Worm (Caenorhabditis elegans) whole organism, late embryonic: ENCODE measurements around the gene F42G4.2.
"Not testable (repeated sequence)": the region's sequence is repeated elsewhere in the genome, so short reads cannot be mapped to it uniquely, and the experiment has no call there.

Experiments used
- C08G9.2 ChIP-seq: sonication (generic microtip); optimal IDR thresholded peaks from 2 replicates; lab custom pipeline; 2016; ENCODE audit warnings: mild to moderate bottlenecking, missing genetic modification characterization, moderate library complexity, missing compliant biosample characterization
- C38D4.7 ChIP-seq: fragments of 200-800 bp; sonication (Bioruptor generic); optimal IDR thresholded peaks from 2 replicates; lab custom pipeline; 2018; ENCODE audit warnings: mild to moderate bottlenecking, missing genetic modification characterization, moderate library complexity, missing compliant biosample characterization
- F13H6.1 ChIP-seq: sonication (generic microtip); optimal IDR thresholded peaks from 2 replicates; lab custom pipeline; 2016; ENCODE audit warnings: missing genetic modification characterization, missing compliant biosample characterization
- K02D7.2 ChIP-seq: sonication (generic microtip); optimal IDR thresholded peaks from 2 replicates; lab custom pipeline; 2017; ENCODE audit warnings: mild to moderate bottlenecking, missing genetic modification characterization, missing compliant biosample characterization
- K09A11.1 ChIP-seq: sonication (generic microtip); optimal IDR thresholded peaks from 2 replicates; lab custom pipeline; 2017; ENCODE audit warnings: antibody characterized with exemption, mild to moderate bottlenecking, missing genetic modification characterization, missing compliant biosample characterization; ENCODE audit not compliant: insufficient read depth
- ahr-1 ChIP-seq: sonication (generic microtip); optimal IDR thresholded peaks from 2 replicates; lab custom pipeline; 2016; ENCODE audit warnings: missing genetic modification characterization, missing compliant biosample characterization
- ceh-18 ChIP-seq: sonication (generic microtip); optimal IDR thresholded peaks from 2 replicates; lab custom pipeline; 2016; ENCODE audit warnings: missing genetic modification characterization, missing compliant biosample characterization
- ceh-2 ChIP-seq: sonication (generic microtip); optimal IDR thresholded peaks from 2 replicates; lab custom pipeline; 2016; ENCODE audit warnings: missing genotype, missing genetic modification characterization, missing compliant biosample characterization
- ceh-22 ChIP-seq: sonication (generic microtip); optimal IDR thresholded peaks from 2 replicates; lab custom pipeline; 2017; ENCODE audit warnings: missing biosample characterization, missing genetic modification characterization
- ceh-31 ChIP-seq: sonication (generic microtip); optimal IDR thresholded peaks from 2 replicates; lab custom pipeline; 2016; ENCODE audit warnings: missing genetic modification characterization, missing compliant biosample characterization
- ceh-34 ChIP-seq: sonication (generic microtip); optimal IDR thresholded peaks from 2 replicates; lab custom pipeline; 2016; ENCODE audit warnings: mild to moderate bottlenecking, missing genetic modification characterization, missing compliant biosample characterization
- ceh-45 ChIP-seq: fragments of 200-800 bp; sonication (Bioruptor generic); IDR thresholded peaks from 2 replicates; pipeline ENCODE4 v1.3.6; 2022; ENCODE audit warnings: missing genetic modification reagents, missing genetic modification characterization, missing compliant biosample characterization
- ceh-48 ChIP-seq: sonication (generic microtip); optimal IDR thresholded peaks from 2 replicates; lab custom pipeline; 2016; ENCODE audit warnings: missing genetic modification characterization, inconsistent platforms, missing compliant biosample characterization
- dmd-4 ChIP-seq: sonication (generic microtip); optimal IDR thresholded peaks from 2 replicates; lab custom pipeline; 2016; ENCODE audit warnings: borderline replicate concordance, missing genetic modification characterization, missing compliant biosample characterization
- dve-1 ChIP-seq: sonication (generic microtip); optimal IDR thresholded peaks from 2 replicates; lab custom pipeline; 2017; ENCODE audit warnings: antibody characterized with exemption, mild to moderate bottlenecking, missing genetic modification characterization, missing compliant biosample characterization
- elt-2 ChIP-seq: sonication (generic microtip); optimal IDR thresholded peaks from 2 replicates; lab custom pipeline; 2016; ENCODE audit warnings: missing genetic modification reagents, missing genetic modification characterization, missing compliant biosample characterization
- ets-4 ChIP-seq: sonication (generic microtip); optimal IDR thresholded peaks from 2 replicates; lab custom pipeline; 2016; ENCODE audit warnings: missing genetic modification characterization, missing compliant biosample characterization
- hlh-30 ChIP-seq: sonication (generic microtip); optimal IDR thresholded peaks from 2 replicates; lab custom pipeline; 2017; ENCODE audit warnings: antibody characterized with exemption, missing genetic modification characterization, missing compliant biosample characterization; ENCODE audit not compliant: insufficient read depth
- hlh-6 ChIP-seq: sonication (generic microtip); optimal IDR thresholded peaks from 2 replicates; lab custom pipeline; 2016; ENCODE audit warnings: missing genotype, missing genetic modification characterization, missing compliant biosample characterization
- hlh-8 ChIP-seq: sonication (generic microtip); optimal IDR thresholded peaks from 2 replicates; lab custom pipeline; 2016; ENCODE audit warnings: missing genotype, missing genetic modification characterization, missing compliant biosample characterization
- mec-3 ChIP-seq: sonication (generic microtip); optimal IDR thresholded peaks from 2 replicates; lab custom pipeline; 2016; ENCODE audit warnings: borderline replicate concordance, missing genetic modification characterization, missing compliant biosample characterization
- nfya-1 ChIP-seq: sonication (generic microtip); optimal IDR thresholded peaks from 2 replicates; lab custom pipeline; 2017; ENCODE audit warnings: missing genetic modification characterization, mild to moderate bottlenecking, missing compliant biosample characterization, antibody characterized with exemption, moderate library complexity
- nhr-232 ChIP-seq: sonication (generic microtip); optimal IDR thresholded peaks from 2 replicates; lab custom pipeline; 2016; ENCODE audit warnings: missing genetic modification characterization, missing compliant biosample characterization
- pag-3 ChIP-seq: sonication (generic microtip); optimal IDR thresholded peaks from 2 replicates; lab custom pipeline; 2016; ENCODE audit warnings: missing compliant biosample characterization, missing genetic modification characterization, borderline replicate concordance
- pax-1 ChIP-seq: fragments of 150-350 bp; optimal IDR thresholded peaks from 2 replicates; lab custom pipeline; 2014; ENCODE audit warnings: missing biosample characterization, missing genetic modification characterization
- pha-2 ChIP-seq: sonication (generic microtip); optimal IDR thresholded peaks from 2 replicates; lab custom pipeline; 2017; ENCODE audit warnings: mild to moderate bottlenecking, missing genetic modification characterization, missing compliant biosample characterization
- pros-1 ChIP-seq: fragments of 150-350 bp; optimal IDR thresholded peaks from 2 replicates; lab custom pipeline; 2014; ENCODE audit warnings: missing biosample characterization, missing genetic modification reagents, missing genetic modification characterization
- ref-2 ChIP-seq: sonication (generic microtip); optimal IDR thresholded peaks from 2 replicates; lab custom pipeline; 2016; ENCODE audit warnings: missing genetic modification characterization, missing compliant biosample characterization
- sox-4 ChIP-seq: sonication (generic microtip); optimal IDR thresholded peaks from 2 replicates; lab custom pipeline; 2017; ENCODE audit warnings: mild to moderate bottlenecking, missing genetic modification characterization, inconsistent platforms, missing compliant biosample characterization
- tbx-2 ChIP-seq: sonication (generic microtip); optimal IDR thresholded peaks from 2 replicates; lab custom pipeline; 2016; ENCODE audit warnings: missing genetic modification characterization, missing compliant biosample characterization
- unc-55 ChIP-seq: sonication (generic microtip); optimal IDR thresholded peaks from 2 replicates; lab custom pipeline; 2017; ENCODE audit warnings: missing biosample characterization, missing genetic modification reagents, missing genetic modification characterization
- unc-86 ChIP-seq: sonication (generic microtip); optimal IDR thresholded peaks from 2 replicates; lab custom pipeline; 2016; ENCODE audit warnings: missing genetic modification characterization, missing compliant biosample characterization
- zip-5 ChIP-seq: sonication (generic microtip); optimal IDR thresholded peaks from 2 replicates; lab custom pipeline; 2016; ENCODE audit warnings: missing genetic modification characterization, missing compliant biosample characterization

Gene F42G4.2

DNA sequence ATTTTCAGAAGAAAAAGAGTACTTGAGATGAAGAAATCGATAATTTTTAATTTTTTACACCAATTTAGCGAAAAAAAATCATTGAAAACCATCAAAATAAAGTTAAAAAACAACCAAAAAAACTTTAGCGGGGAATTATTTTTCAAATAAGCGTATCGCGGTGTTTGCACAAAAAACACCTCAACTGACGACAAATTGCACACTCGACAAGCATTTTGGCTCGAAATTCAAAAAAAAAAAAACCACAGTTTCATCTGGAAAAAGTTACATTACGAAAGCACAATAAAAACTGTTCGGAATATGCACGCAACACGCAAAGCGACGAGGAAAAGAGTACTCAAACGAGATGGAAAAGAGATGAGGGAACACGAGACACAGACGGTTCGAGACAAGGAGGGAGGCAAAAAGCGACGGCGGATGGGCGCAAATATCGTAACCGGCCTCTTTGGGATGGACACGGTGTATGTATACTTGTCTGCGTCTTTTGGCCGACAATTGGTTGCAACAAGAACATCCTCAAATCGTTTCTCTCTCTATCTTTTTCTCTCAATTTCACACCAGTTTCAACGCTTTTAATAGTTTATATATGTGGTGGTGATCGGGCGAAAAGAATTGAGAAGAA lies 17.0 kb upstream of the F42G4.2 start:
- peak; percentile 12 for TF ChIP-seq hlh-8 (tag; lab: Kevin White, UChicago)
- TF ChIP-seq ets-4 (tag; lab: Kevin White, UChicago) = peak; percentile 25
- TF ChIP-seq ceh-48 (tag; lab: Kevin White, UChicago) = no peak
- no peak for TF ChIP-seq nhr-232 (tag; lab: Kevin White, UChicago)
- peak; percentile 50 for TF ChIP-seq ceh-18 (tag; lab: Kevin White, UChicago)
- TF ChIP-seq C38D4.7 (GFP tag; lab: Kevin White, UChicago) = no peak
- TF ChIP-seq mec-3 = no peak
- TF ChIP-seq ahr-1 (tag; lab: Kevin White, UChicago) = no peak
- peak; percentile 4 for TF ChIP-seq ceh-2 (tag; lab: Kevin White, UChicago)
- peak; percentile 39 for TF ChIP-seq unc-55
- no peak for TF ChIP-seq ceh-45 (GFP tag; lab: Robert Waterston, UW)
- no peak for TF ChIP-seq sox-4
- peak; percentile 20 for TF ChIP-seq F13H6.1 (tag; lab: Kevin White, UChicago)
- TF ChIP-seq ceh-31 = peak; percentile 18
- no peak for TF ChIP-seq C08G9.2
- TF ChIP-seq K02D7.2 (tag; lab: Kevin White, UChicago) = no peak
- TF ChIP-seq K09A11.1 (tag; lab: Kevin White, UChicago) = no peak
- peak; percentile 55 for TF ChIP-seq tbx-2 (tag; lab: Kevin White, UChicago)
- TF ChIP-seq dve-1 = peak; percentile 69
- no peak for TF ChIP-seq hlh-6 (tag; lab: Kevin White, UChicago)
- no peak for TF ChIP-seq pag-3 (tag; lab: Kevin White, UChicago)
- peak; percentile 80 for TF ChIP-seq nfya-1 (tag; lab: Kevin White, UChicago)
- TF ChIP-seq elt-2 (tag; lab: Kevin White, UChicago) = peak; percentile 7
- peak; percentile 48 for TF ChIP-seq pros-1 (tag; lab: Kevin White, UChicago)

- not testable (repeated sequence) for TF ChIP-seq sox-4; ceh-34; pax-1 (tag; lab: Kevin White, UChicago)
Measured at ce11 chrII:13031649-13032191, 16.0 kb upstream of the F42G4.2 start, which contains the start of gene F18A11.2. TSS of gene F18A11.2 (plus strand) at chrII:13031699.

ce11 chrII:13036717-13037116 lies 11.0 kb upstream of the F42G4.2 start, which contains the start of gene F18A11.3:
TSS of gene F18A11.3 (minus strand) at chrII:13036841.
- TF ChIP-seq pha-2 (tag; lab: Kevin White, UChicago) (no peak), ceh-48 (tag; lab: Kevin White, UChicago) (peak; percentile 55), ref-2 (peak; percentile 1), hlh-30 (no peak), zip-5 (no peak)
- TF ChIP-seq, all 69 proteins: peak for 2

DNA sequence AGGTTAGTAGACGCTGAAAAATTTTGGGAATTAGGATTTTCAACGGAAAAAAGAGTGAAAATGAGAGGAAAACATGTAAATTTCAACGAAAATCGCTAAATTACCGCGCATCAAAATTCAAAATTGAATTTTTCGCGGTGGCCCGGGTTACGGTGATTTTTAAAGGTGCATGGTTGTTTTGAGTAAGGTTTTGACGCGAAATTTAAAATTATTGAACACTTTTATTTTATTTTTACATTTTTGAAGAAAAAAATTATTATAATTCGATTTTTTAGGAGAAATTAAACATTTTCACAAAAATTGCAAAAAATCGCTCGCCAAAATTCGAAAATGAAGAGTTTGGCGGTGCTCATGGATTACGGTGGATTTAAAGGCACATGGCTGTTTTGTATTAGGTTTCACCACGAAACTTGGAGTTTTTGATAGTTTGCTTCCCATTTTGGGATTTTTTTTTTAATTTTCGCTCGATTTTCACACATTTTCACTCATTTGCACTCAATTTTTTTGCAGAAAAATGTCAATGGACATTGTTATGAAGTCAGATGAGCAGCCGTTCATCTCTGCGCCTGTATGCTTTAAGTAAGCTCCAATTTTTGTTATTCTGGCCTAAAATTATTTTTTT lies 4.2 kb upstream of the F42G4.2 start, which contains the start of gene puf-6:
TSS of gene puf-6 (minus strand) at position 13 of the 622 bp plus-strand sequence.
- TF ChIP-seq ceh-22, dmd-4, unc-86 (tag; lab: Kevin White, UChicago): not testable (repeated sequence)
- TF ChIP-seq, all 69 proteins: peak for 0; not testable (repeated sequence) for 69
